Worm (Caenorhabditis elegans) whole organism, midembryonic: ENCODE measurements around the gene srh-214.

ENCODE experiments used
- T22C8.4 ChIP-seq: fragments of 200-800 bp; sonication (Bioruptor generic); IDR thresholded peaks from 2 replicates; pipeline ENCODE4 v1.3.6; 2022; ENCODE audit warnings: missing genetic modification characterization, missing compliant biosample characterization
- cog-1 ChIP-seq: sonication (generic microtip); optimal IDR thresholded peaks from 2 replicates; lab custom pipeline; 2016; ENCODE audit warnings: missing genetic modification characterization, missing compliant biosample characterization
- flt-1 ChIP-seq: fragments of 200-800 bp; sonication (Bioruptor generic); IDR thresholded peaks from 2 replicates; pipeline ENCODE4 v1.3.6; 2022; ENCODE audit warnings: missing genetic modification characterization, missing compliant biosample characterization
- klf-2 ChIP-seq: fragments of 200-800 bp; sonication (Bioruptor generic); conservative IDR thresholded peaks from 2 replicates; pipeline ENCODE4 v1.3.6; 2022; ENCODE audit warnings: missing genetic modification reagents, missing genetic modification characterization, missing compliant biosample characterization
- med-1 ChIP-seq: sonication (generic microtip); optimal IDR thresholded peaks from 2 replicates; lab custom pipeline; 2017; ENCODE audit warnings: missing genetic modification characterization, mild to moderate bottlenecking, missing compliant biosample characterization, antibody characterized with exemption, missing genetic modification reagents; ENCODE audit not compliant: insufficient read depth
- tab-1 ChIP-seq: fragments of 200-800 bp; sonication (Bioruptor generic); IDR thresholded peaks from 2 replicates; pipeline ENCODE4 v1.3.6; 2022; ENCODE audit warnings: missing genetic modification characterization, missing compliant biosample characterization
- ztf-23 ChIP-seq: fragments of 200-800 bp; sonication (Bioruptor generic); IDR thresholded peaks from 2 replicates; pipeline ENCODE4 v1.3.6; 2022; ENCODE audit warnings: missing genetic modification reagents, missing genetic modification characterization, missing compliant biosample characterization
- ztf-29 ChIP-seq: fragments of 200-800 bp; sonication (Bioruptor generic); IDR thresholded peaks from 2 replicates; pipeline ENCODE4 v1.3.6; 2022; ENCODE audit warnings: missing genetic modification reagents, missing genetic modification characterization, missing compliant biosample characterization

ce11 chrV:16786012-16786411 is 43.5 kb downstream of the srh-214 start:
- TF ChIP-seq ztf-29 (GFP tag; lab: Robert Waterston, UW) (no peak), flt-1 (GFP tag; lab: Robert Waterston, UW) (no peak), tab-1 (GFP tag; lab: Robert Waterston, UW) (no peak), cog-1 (no peak), klf-2 (no peak), med-1 (GFP tag; lab: Kevin White, UChicago) (no peak), T22C8.4 (GFP tag; lab: Robert Waterston, UW) (no peak), ztf-23 (GFP tag; lab: Robert Waterston, UW) (no peak)
